Fruit fly (Drosophila melanogaster): Measurements from ENCODE around the gene CG16798.

dm6 chr2L:20332978-20333377, 49.2 kb downstream of the CG16798 start:
- TF ChIP-seq lz (GFP tag; optimal IDR thresholded peaks at IDR 0.05) (no peak), CG6854 (GFP tag; optimal IDR thresholded peaks at IDR 0.05) (no peak), vri (GFP tag; optimal IDR thresholded peaks at IDR 0.05) (no peak), Smox (GFP tag; optimal IDR thresholded peaks at IDR 0.05) (no peak), svp (GFP tag) (no peak), CG4318 (GFP tag; optimal IDR thresholded peaks at IDR 0.05) (no peak), Hr39 (GFP tag; optimal IDR thresholded peaks at IDR 0.05) (no peak), fkh (GFP tag; optimal IDR thresholded peaks at IDR 0.05) (no peak), cyc (GFP tag; optimal IDR thresholded peaks at IDR 0.05) (no peak), Hr4 (GFP tag; optimal IDR thresholded peaks at IDR 0.05) (no peak), fd59A (GFP tag; optimal IDR thresholded peaks at IDR 0.05) (no peak), fd85E (GFP tag; optimal IDR thresholded peaks at IDR 0.05) (no peak), CG6808 (GFP tag; optimal IDR thresholded peaks at IDR 0.05) (no peak)

Measured in whole organism, prepupa.